Fruit fly (Drosophila melanogaster) Kc167 (cell line): Measurements from ENCODE around the gene ebd1.

Source experiments
- insv ChIP-seq: fragments of >200 bp; optimal IDR thresholded peaks from 3 replicates; lab custom pipeline; 2018; ENCODE audit warnings: missing external identifiers
- psq ChIP-seq: fragments of >200 bp; optimal IDR thresholded peaks from 2 replicates; lab custom pipeline; 2017; ENCODE audit warnings: missing external identifiers

- no peak for TF ChIP-seq insv (lab: Kevin White, UChicago)
- TF ChIP-seq psq (lab: Kevin White, UChicago) = no peak
Observed at dm6 chr3L:685441-685804, at the start of gene ebd1.
